Worm (Caenorhabditis elegans) whole organism, L4/young adult: Measurements from ENCODE around the gene H03G16.5.

Source experiments
- W03F9.2 ChIP-seq: fragments of 150-350 bp; optimal IDR thresholded peaks from 2 replicates; lab custom pipeline; 2014; ENCODE audit warnings: missing biosample characterization, missing genetic modification characterization
- dao-5 ChIP-seq: sonication (generic microtip); optimal IDR thresholded peaks from 2 replicates; lab custom pipeline; 2016; ENCODE audit warnings: missing genotype, missing genetic modification characterization, moderate library complexity, missing compliant biosample characterization
- him-1 ChIP-seq: sonication (generic microtip); optimal IDR thresholded peaks from 2 replicates; lab custom pipeline; 2016; ENCODE audit warnings: missing genotype, missing genetic modification reagents, missing genetic modification characterization, missing compliant biosample characterization

DNA sequence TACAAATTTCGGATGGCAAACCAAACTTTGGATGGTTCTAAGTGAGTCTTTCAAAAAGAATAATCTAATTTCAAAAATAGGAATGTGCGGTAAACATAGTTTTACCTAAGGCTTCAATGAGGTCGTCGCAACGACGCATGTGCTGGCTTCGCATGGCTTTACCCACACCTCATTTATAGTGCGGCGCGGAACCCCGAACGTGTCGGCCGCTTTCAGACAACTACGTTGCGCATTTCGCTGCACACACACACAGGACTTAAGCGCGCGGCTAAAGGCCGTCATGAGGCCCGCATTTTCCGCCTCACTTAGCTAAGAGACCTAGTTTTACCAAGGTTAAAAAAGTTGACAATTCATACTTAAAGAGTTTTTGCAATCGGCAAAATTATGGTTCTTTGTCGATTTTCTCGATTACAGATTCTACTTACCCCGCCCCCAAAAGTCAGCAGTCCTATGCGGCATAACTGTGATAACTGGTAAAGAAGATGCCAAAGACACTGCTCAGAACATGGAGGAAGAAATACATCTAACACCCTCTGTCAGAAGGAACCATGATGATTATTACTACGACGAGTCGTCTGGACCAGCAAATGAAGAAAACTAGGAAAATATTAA is 36.2 kb upstream of the H03G16.5 start:
- TF ChIP-seq W03F9.2 (tag; lab: Kevin White, UChicago) (no peak), dao-5 (tag; lab: Kevin White, UChicago) (no peak), him-1 (tag; lab: Kevin White, UChicago) (no peak)
